Fruit fly (Drosophila melanogaster): Measurements from ENCODE around the gene NSD.
"Not testable (repeated sequence)": the region's sequence is repeated elsewhere in the genome, so short reads cannot be mapped to it uniquely, and the experiment has no call there.

Gene NSD

dm6 chr3R:27959145-27959544, 21.5 kb upstream of the NSD start, which contains the start of the genes CG42487 and CG4884:
CG42487 (minus strand) TSS chr3R:27959245.
CG4884 (minus strand) TSS chr3R:27959245.
- TF ChIP-seq Dfd (GFP tag; optimal IDR thresholded peaks at IDR 0.05); HLH106 (tag; optimal IDR thresholded peaks at IDR 0.05); h (GFP tag; optimal IDR thresholded peaks at IDR 0.05): not testable (repeated sequence)

DNA sequence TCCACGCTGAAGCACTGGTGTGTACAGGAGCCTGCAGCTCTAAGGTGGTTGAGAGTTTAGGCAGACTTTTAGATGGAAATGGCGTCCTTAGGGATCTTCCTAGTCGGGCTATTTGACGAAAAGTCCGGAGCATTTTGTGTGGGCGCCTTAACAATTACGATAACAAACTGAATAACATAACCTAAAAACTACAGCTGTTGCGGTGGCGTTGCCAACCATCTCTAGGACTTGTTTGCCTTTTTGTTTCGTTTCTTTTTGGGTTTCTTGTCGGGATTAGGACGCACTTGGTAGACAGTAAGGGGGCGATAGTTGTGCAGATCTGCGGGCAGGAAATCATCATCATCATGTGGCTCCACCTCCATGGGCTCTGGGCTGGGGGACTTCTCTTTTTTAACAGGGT, 20.3 kb upstream of the NSD start:
- TF ChIP-seq dsf (GFP tag; optimal IDR thresholded peaks at IDR 0.05; ENCODE audit: borderline replicate concordance) (no peak), CG32264 (GFP tag; optimal IDR thresholded peaks at IDR 0.05) (no peak), woc (GFP tag; optimal IDR thresholded peaks at IDR 0.05) (no peak), Abd-B (GFP tag; optimal IDR thresholded peaks at IDR 0.05) (no peak)

dm6 chr3R:27954533-27954932, 16.9 kb upstream of the NSD start, which contains the start of gene Nep7:
Nep7 (plus strand) TSS chr3R:27954917.
- no peak for TF ChIP-seq brk (GFP tag; optimal IDR thresholded peaks at IDR 0.05)
- TF ChIP-seq CrebA (GFP tag; optimal IDR thresholded peaks at IDR 0.05; ENCODE audit: borderline replicate concordance): no peak
- TF ChIP-seq HLH106 (tag; optimal IDR thresholded peaks at IDR 0.05): peak; percentile 10
- TF ChIP-seq dsf (GFP tag; optimal IDR thresholded peaks at IDR 0.05; ENCODE audit: borderline replicate concordance): no peak
- TF ChIP-seq ey (GFP tag; optimal IDR thresholded peaks at IDR 0.05): no peak
- no peak for TF ChIP-seq dmrt93B (GFP tag; optimal IDR thresholded peaks at IDR 0.05)
- no peak for TF ChIP-seq tai (GFP tag; optimal IDR thresholded peaks at IDR 0.05)
- no peak for TF ChIP-seq Rel (GFP tag; optimal IDR thresholded peaks at IDR 0.05)
- peak; percentile 82 for TF ChIP-seq Rel (tag; optimal IDR thresholded peaks at IDR 0.05)
- no peak for TF ChIP-seq Vsx2 (GFP tag; optimal IDR thresholded peaks at IDR 0.05; ENCODE audit: partially characterized antibody)
- no peak for TF ChIP-seq sv (GFP tag; optimal IDR thresholded peaks at IDR 0.05)
- no peak for TF ChIP-seq Mio (GFP tag; optimal IDR thresholded peaks at IDR 0.05)
- no peak for TF ChIP-seq fru (GFP tag; optimal IDR thresholded peaks at IDR 0.05)
- TF ChIP-seq Dif (GFP tag; optimal IDR thresholded peaks at IDR 0.05; ENCODE audit: partially characterized antibody): no peak
- TF ChIP-seq OdsH (GFP tag; optimal IDR thresholded peaks at IDR 0.05): no peak

- TF ChIP-seq HLH106 (tag; optimal IDR thresholded peaks at IDR 0.05) (no peak), N (GFP tag; optimal IDR thresholded peaks at IDR 0.05) (no peak), h (GFP tag; optimal IDR thresholded peaks at IDR 0.05) (no peak), Mio (GFP tag; optimal IDR thresholded peaks at IDR 0.05) (no peak), dl (GFP tag; optimal IDR thresholded peaks at IDR 0.05; ENCODE audit: insufficient read depth in 1 of 2, partially characterized antibody in 2 of 2) (no peak), usp (GFP tag; optimal IDR thresholded peaks at IDR 0.05) (no peak), psq (GFP tag; optimal IDR thresholded peaks at IDR 0.05) (no peak), Abd-B (GFP tag; optimal IDR thresholded peaks at IDR 0.05) (no peak), lola (GFP tag; optimal IDR thresholded peaks at IDR 0.05) (no peak), Hr78 (GFP tag; optimal IDR thresholded peaks at IDR 0.05) (no peak), Myc (optimal IDR thresholded peaks at IDR 0.05) (no peak), Hr83 (GFP tag; optimal IDR thresholded peaks at IDR 0.05; ENCODE audit: poor library complexity, severe bottlenecking) (no peak), dsf (GFP tag; optimal IDR thresholded peaks at IDR 0.05; ENCODE audit: borderline replicate concordance) (no peak), dmrt93B (GFP tag; optimal IDR thresholded peaks at IDR 0.05) (no peak), CG9705 (GFP tag; optimal IDR thresholded peaks at IDR 0.05) (no peak), woc (GFP tag; optimal IDR thresholded peaks at IDR 0.05) (no peak), br (GFP tag; optimal IDR thresholded peaks at IDR 0.05) (no peak), tai (GFP tag; optimal IDR thresholded peaks at IDR 0.05) (no peak)
These were observed 16.2 kb upstream of the NSD start, which contains the start of gene CG4951 for dm6 chr3R:27953890-27954289. CG4951 (minus strand) TSS chr3R:27954112.

- TF ChIP-seq jim (GFP tag; optimal IDR thresholded peaks at IDR 0.05): no peak
- TF ChIP-seq br (GFP tag; optimal IDR thresholded peaks at IDR 0.05): no peak
- TF ChIP-seq Dfd (GFP tag; optimal IDR thresholded peaks at IDR 0.05): no peak
- TF ChIP-seq tai (GFP tag; optimal IDR thresholded peaks at IDR 0.05): no peak
- TF ChIP-seq rgr (GFP tag; optimal IDR thresholded peaks at IDR 0.05): no peak
- no peak for TF ChIP-seq fru (GFP tag; optimal IDR thresholded peaks at IDR 0.05)
- TF ChIP-seq CG9705 (GFP tag; optimal IDR thresholded peaks at IDR 0.05): peak; percentile 45
- TF ChIP-seq Vsx2 (GFP tag; optimal IDR thresholded peaks at IDR 0.05; ENCODE audit: partially characterized antibody): no peak
- TF ChIP-seq GATAd (GFP tag; optimal IDR thresholded peaks at IDR 0.05): no peak
- no peak for TF ChIP-seq dsf (GFP tag; optimal IDR thresholded peaks at IDR 0.05; ENCODE audit: borderline replicate concordance)
- no peak for TF ChIP-seq h (GFP tag; optimal IDR thresholded peaks at IDR 0.05)
- TF ChIP-seq Hr78 (GFP tag; optimal IDR thresholded peaks at IDR 0.05): no peak
- TF ChIP-seq Jra (GFP tag; optimal IDR thresholded peaks at IDR 0.05): no peak
- TF ChIP-seq Sp1 (GFP tag; optimal IDR thresholded peaks at IDR 0.05): peak; percentile 69
- TF ChIP-seq lola (GFP tag; optimal IDR thresholded peaks at IDR 0.05): no peak
- no peak for TF ChIP-seq N (GFP tag; optimal IDR thresholded peaks at IDR 0.05)
- peak; percentile 38 for TF ChIP-seq Dif (GFP tag; optimal IDR thresholded peaks at IDR 0.05; ENCODE audit: partially characterized antibody)
- TF ChIP-seq usp (GFP tag; optimal IDR thresholded peaks at IDR 0.05): no peak
- TF ChIP-seq CrebA (GFP tag; optimal IDR thresholded peaks at IDR 0.05; ENCODE audit: borderline replicate concordance): no peak
- no peak for TF ChIP-seq sv (GFP tag; optimal IDR thresholded peaks at IDR 0.05)
- TF ChIP-seq dl (GFP tag; optimal IDR thresholded peaks at IDR 0.05; ENCODE audit: insufficient read depth in 1 of 2, partially characterized antibody in 2 of 2): no peak
- no peak for TF ChIP-seq Hnf4 (GFP tag; optimal IDR thresholded peaks at IDR 0.05)
- no peak for TF ChIP-seq Mio (GFP tag; optimal IDR thresholded peaks at IDR 0.05)
- TF ChIP-seq Rel (GFP tag; optimal IDR thresholded peaks at IDR 0.05): no peak
- peak; percentile 34 for TF ChIP-seq Rel (tag; optimal IDR thresholded peaks at IDR 0.05)
- TF ChIP-seq OdsH (GFP tag; optimal IDR thresholded peaks at IDR 0.05): peak; percentile 39
- TF ChIP-seq woc (GFP tag; optimal IDR thresholded peaks at IDR 0.05): no peak
- TF ChIP-seq CG32264 (GFP tag; optimal IDR thresholded peaks at IDR 0.05): no peak
- peak; percentile 74 for TF ChIP-seq HLH106 (tag; optimal IDR thresholded peaks at IDR 0.05)
- TF ChIP-seq sage (GFP tag; optimal IDR thresholded peaks at IDR 0.05): no peak
- no peak for TF ChIP-seq pan (optimal IDR thresholded peaks at IDR 0.05)
These were observed 10.8 kb upstream of the NSD start, which contains the start of gene Gp93 for dm6 chr3R:27948421-27948906. Gp93 (plus strand) TSS chr3R:27948711.
